Worm (Caenorhabditis elegans): ENCODE results near the gene Y57G11C.43.
A peak's percentile ranks its signal among the peaks of the same experiment; 100 is the strongest.

The Y57G11C.43 gene

ce11 chrIV:14767693-14768251 is 1.5 kb upstream of the Y57G11C.43 start, which contains the start of the genes mrps-7 and Y57G11C.3 (continued):
- TF ChIP-seq mdl-1 (tag; optimal IDR thresholded peaks at IDR 0.05) (peak in 1 of 2 experiments; percentile 93), irx-1 (tag; optimal IDR thresholded peaks at IDR 0.05) (peak; percentile 89), nhr-76 (tag; optimal IDR thresholded peaks at IDR 0.05) (no peak), fkh-8 (tag; optimal IDR thresholded peaks at IDR 0.05) (peak; percentile 95), ceh-63 (GFP tag; optimal IDR thresholded peaks at IDR 0.05) (no peak), elt-2 (tag; optimal IDR thresholded peaks at IDR 0.05) (peak; percentile 65), mef-2 (tag; optimal IDR thresholded peaks at IDR 0.05) (peak; percentile 82), Y116A8C.19 (tag; optimal IDR thresholded peaks at IDR 0.05; ENCODE audit: borderline replicate concordance) (no peak), ceh-8 (GFP tag; optimal IDR thresholded peaks at IDR 0.05) (peak; percentile 88), nhr-11 (tag; optimal IDR thresholded peaks at IDR 0.05) (peak; percentile 77), unc-30 (tag; optimal IDR thresholded peaks at IDR 0.05) (no peak), nhr-71 (tag; optimal IDR thresholded peaks at IDR 0.05) (peak; percentile 97), zag-1 (tag; optimal IDR thresholded peaks at IDR 0.05) (peak; percentile 57), tlp-1 (tag; optimal IDR thresholded peaks at IDR 0.05) (no peak), unc-62 (GFP tag; optimal IDR thresholded peaks at IDR 0.05) (no peak), nhr-47 (tag; optimal IDR thresholded peaks at IDR 0.05) (peak; percentile 97), ztf-11 (tag; optimal IDR thresholded peaks at IDR 0.05) (peak in 1 of 2 experiments; percentile 72), lin-35 (GFP tag; optimal IDR thresholded peaks at IDR 0.05) (peak; percentile 89 to 94), dsc-1 (tag; optimal IDR thresholded peaks at IDR 0.05) (peak; percentile 93), hlh-4 (tag; optimal IDR thresholded peaks at IDR 0.05) (no peak), egl-13 (tag; optimal IDR thresholded peaks at IDR 0.05) (peak; percentile 83), aly-2 (tag; optimal IDR thresholded peaks at IDR 0.05) (peak; percentile 94), egl-27 (tag; optimal IDR thresholded peaks at IDR 0.05) (peak; percentile 48 to 67), snpc-4 (tag; optimal IDR thresholded peaks at IDR 0.05) (peak; percentile 89), unc-86 (tag; optimal IDR thresholded peaks at IDR 0.05) (peak; percentile 93), fos-1 (tag; optimal IDR thresholded peaks at IDR 0.05) (peak; percentile 92), C04F5.9 (tag; optimal IDR thresholded peaks at IDR 0.05) (peak; percentile 76), nhr-84 (tag; optimal IDR thresholded peaks at IDR 0.05) (no peak), rnt-1 (tag; optimal IDR thresholded peaks at IDR 0.05) (peak; percentile 95), zip-4 (GFP tag; optimal IDR thresholded peaks at IDR 0.05) (peak; percentile 92), lin-15B (tag; optimal IDR thresholded peaks at IDR 0.05) (peak; percentile 97), grh-1 (GFP tag; IDR thresholded peaks at IDR 0.05) (peak; percentile 88)

- TF ChIP-seq efl-1 (optimal IDR thresholded peaks at IDR 0.05) (no peak), efl-1 (GFP tag; optimal IDR thresholded peaks at IDR 0.05 in 1 of 2) (peak in 1 of 2 experiments; percentile 42), snu-23 (GFP tag; optimal IDR thresholded peaks at IDR 0.05) (no peak)
Measured at ce11 chrIV:14770663-14771062, 1.4 kb downstream of the Y57G11C.43 start.

ce11 chrIV:14771325-14771724 is 2.1 kb downstream of the Y57G11C.43 start, which contains the start of gene degl-1:
Gene degl-1 (minus strand): TSS chrIV:14771425.
- no peak for TF ChIP-seq lin-35 (GFP tag; optimal IDR thresholded peaks at IDR 0.05)

ce11 chrIV:14773280-14774071 is 4.2 kb downstream of the Y57G11C.43 start, which contains the start of gene Y57G11C.36:
Gene Y57G11C.36 (minus strand): TSS chrIV:14773781.
- TF ChIP-seq aha-1 (tag; optimal IDR thresholded peaks at IDR 0.05): no peak
- TF ChIP-seq nhr-237 (tag; optimal IDR thresholded peaks at IDR 0.05): no peak
- TF ChIP-seq efl-1 (optimal IDR thresholded peaks at IDR 0.05): no peak
- peak in 1 of 2 experiments; percentile 60 for TF ChIP-seq efl-1 (GFP tag; optimal IDR thresholded peaks at IDR 0.05 in 1 of 2)
- TF ChIP-seq fkh-10 (GFP tag; optimal IDR thresholded peaks at IDR 0.05): no peak
- TF ChIP-seq fkh-8 (tag; optimal IDR thresholded peaks at IDR 0.05): no peak
- no peak for TF ChIP-seq unc-30 (tag; optimal IDR thresholded peaks at IDR 0.05)
- TF ChIP-seq ets-5 (GFP tag; IDR thresholded peaks at IDR 0.05): no peak
- TF ChIP-seq dsc-1 (tag; optimal IDR thresholded peaks at IDR 0.05): no peak
- TF ChIP-seq hpl-2 (GFP tag; optimal IDR thresholded peaks at IDR 0.05): no peak
- TF ChIP-seq dpl-1 (GFP tag; optimal IDR thresholded peaks at IDR 0.05): peak in 1 of 3 experiments; percentile 10
- peak; percentile 68 for TF ChIP-seq unc-86 (tag; optimal IDR thresholded peaks at IDR 0.05)
- no peak for TF ChIP-seq mep-1 (tag; optimal IDR thresholded peaks at IDR 0.05)

All from whole organism, L1 larva.